Worm (Caenorhabditis elegans) whole organism, early embryonic: Measurements from ENCODE around the gene F16H6.3.

ENCODE experiments used
- ama-1 ChIP-seq: fragments of 150-350 bp; optimal IDR thresholded peaks from 2 replicates; lab custom pipeline; 2014
- ceh-13 ChIP-seq: fragments of 200-800 bp; sonication (Bioruptor generic); optimal IDR thresholded peaks from 2 replicates; lab custom pipeline; 2018; ENCODE audit warnings: mild to moderate bottlenecking, missing genetic modification characterization, missing compliant biosample characterization
- hnd-1 ChIP-seq: sonication (generic microtip); optimal IDR thresholded peaks from 2 replicates; lab custom pipeline; 2016; ENCODE audit warnings: missing genetic modification characterization, missing compliant biosample characterization
- sea-1 ChIP-seq: fragments of 200-800 bp; sonication (Bioruptor generic); conservative IDR thresholded peaks from 2 replicates; pipeline ENCODE4 v1.3.6; 2022; ENCODE audit warnings: missing genetic modification characterization, missing compliant biosample characterization

DNA sequence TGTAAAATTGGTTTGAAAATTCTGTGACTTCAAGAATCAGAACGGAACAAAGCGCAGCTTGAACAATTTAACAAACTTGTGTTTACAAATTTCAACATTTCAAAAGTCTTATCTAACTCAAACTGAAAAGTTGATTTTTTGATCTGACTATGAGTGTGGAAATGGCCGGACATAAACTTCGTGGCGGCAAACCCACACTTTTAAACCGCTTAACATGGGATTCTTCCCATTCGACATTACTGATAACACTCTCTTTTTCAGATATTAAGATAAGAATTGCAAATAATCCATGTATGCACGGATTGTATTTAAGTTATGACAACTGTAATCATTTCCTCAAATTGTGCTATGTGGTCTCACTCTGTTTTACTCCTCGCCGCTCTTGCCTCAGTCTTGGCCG is 4.0 kb upstream of the F16H6.3 start, which contains the start of gene clec-42:
- TF ChIP-seq ama-1 (lab: Kevin White, UChicago) (no peak), sea-1 (no peak), ceh-13 (GFP tag; lab: Kevin White, UChicago) (no peak), hnd-1 (no peak)
